Worm (Caenorhabditis elegans): Measurements from ENCODE around the gene ZK892.5.
A peak's percentile ranks its signal among the peaks of the same experiment; 100 is the strongest.

Gene ZK892.5

DNA sequence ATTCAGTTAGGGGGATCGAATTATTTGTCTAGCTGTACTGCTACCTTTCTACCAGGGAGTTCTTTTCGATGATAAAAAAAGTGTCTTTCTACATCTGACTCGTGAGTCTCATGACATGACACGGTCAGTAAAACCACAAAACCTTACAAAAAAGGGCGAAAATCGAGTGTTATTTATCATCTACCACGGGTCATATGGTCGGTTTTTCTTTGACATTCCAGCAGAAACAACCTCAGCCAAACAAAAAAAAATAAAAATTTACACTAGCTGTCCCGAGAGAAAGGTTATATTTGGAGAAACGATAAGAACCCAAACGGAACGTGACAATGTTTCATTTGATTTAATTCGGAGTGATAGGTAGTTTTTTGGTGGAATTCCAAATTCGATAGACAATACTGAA, 11.7 kb downstream of the ZK892.5 start:
- TF ChIP-seq tbx-2 (tag; optimal IDR thresholded peaks at IDR 0.05), result no peak
- TF ChIP-seq pha-4 (tag; optimal IDR thresholded peaks at IDR 0.05), result peak; percentile 43

DNA sequence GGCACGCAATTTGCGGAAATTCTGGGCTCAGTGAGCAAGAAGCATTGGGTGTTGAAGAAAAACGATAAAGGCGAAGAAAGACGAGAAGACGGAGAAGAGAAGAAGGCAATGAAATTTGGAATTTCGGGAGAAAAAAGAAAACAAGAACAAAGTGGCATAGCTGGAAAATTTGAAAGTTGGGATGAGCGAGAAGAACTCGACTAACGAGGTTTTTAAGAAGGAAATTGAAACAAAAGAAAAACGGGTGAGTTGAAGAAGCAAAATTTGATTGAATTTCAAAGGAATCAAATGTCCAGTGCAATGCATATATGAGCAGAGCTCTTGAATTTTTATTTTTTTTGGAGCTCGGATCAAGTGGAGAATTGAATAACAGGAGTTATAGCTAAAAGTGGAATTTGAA, 13.7 kb downstream of the ZK892.5 start:
- TF ChIP-seq lin-15B (tag; optimal IDR thresholded peaks at IDR 0.05), result no peak
- peak; percentile 78 for TF ChIP-seq fkh-10 (GFP tag; optimal IDR thresholded peaks at IDR 0.05)

DNA sequence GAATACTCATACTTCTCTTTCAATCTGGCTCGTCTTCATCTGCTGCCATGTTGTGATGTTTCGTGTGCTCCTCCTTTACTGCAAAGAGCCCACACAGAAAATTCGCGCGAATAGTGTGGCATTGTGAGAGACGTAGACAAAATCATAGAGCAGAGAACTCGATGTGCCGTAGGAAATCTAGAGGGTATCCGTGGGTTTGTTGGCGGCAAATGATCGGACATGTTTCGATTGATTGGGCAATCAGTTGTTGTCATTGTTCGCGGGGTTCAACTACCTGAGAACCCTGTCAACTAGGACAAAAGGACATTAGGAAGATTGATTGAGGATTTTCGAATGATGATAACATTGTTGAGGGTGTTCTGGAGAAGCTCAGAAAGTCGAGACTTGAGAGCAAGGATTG, 17.0 kb downstream of the ZK892.5 start:
- TF ChIP-seq lin-39 (tag; optimal IDR thresholded peaks at IDR 0.05) (no peak), ztf-4 (tag; optimal IDR thresholded peaks at IDR 0.05) (no peak), fkh-2 (tag; optimal IDR thresholded peaks at IDR 0.05) (no peak), nhr-25 (tag; optimal IDR thresholded peaks at IDR 0.05) (no peak), jun-1 (tag; optimal IDR thresholded peaks at IDR 0.05) (no peak), ceh-28 (tag; optimal IDR thresholded peaks at IDR 0.05) (no peak), hmg-11 (tag; optimal IDR thresholded peaks at IDR 0.05) (no peak), elt-1 (tag; optimal IDR thresholded peaks at IDR 0.05) (no peak), tbx-2 (tag; optimal IDR thresholded peaks at IDR 0.05) (no peak), ceh-9 (tag; optimal IDR thresholded peaks at IDR 0.05) (no peak), elt-2 (tag; optimal IDR thresholded peaks at IDR 0.05) (no peak), ceh-82 (tag; optimal IDR thresholded peaks at IDR 0.05) (no peak), nhr-12 (tag; optimal IDR thresholded peaks at IDR 0.05) (no peak), snpc-4 (tag; optimal IDR thresholded peaks at IDR 0.05) (no peak), nhr-28 (tag; optimal IDR thresholded peaks at IDR 0.05) (no peak), aly-2 (tag; optimal IDR thresholded peaks at IDR 0.05) (no peak), pha-4 (tag; optimal IDR thresholded peaks at IDR 0.05) (no peak)

DNA sequence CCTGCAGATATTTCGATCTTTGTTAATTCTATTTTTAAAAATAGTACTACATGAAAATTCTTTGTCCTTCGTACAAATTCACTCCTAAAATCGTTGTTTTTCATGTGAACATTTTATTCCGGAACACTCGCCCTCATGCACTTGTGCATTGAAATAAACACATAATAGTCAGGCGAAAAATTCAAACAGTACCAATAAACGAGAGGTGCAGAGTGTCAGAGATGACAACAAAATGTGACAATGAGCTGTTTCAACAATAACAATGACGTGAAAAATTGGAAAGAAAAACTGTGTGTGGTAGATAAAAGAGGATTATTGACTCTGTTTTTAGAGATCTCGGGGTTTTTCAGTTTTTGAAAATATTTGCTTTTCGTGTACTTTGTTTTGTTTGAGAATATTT, 20.2 kb downstream of the ZK892.5 start, which contains the start of gene F52H3.6:
Gene F52H3.6, minus strand, starts transcription at position 228 of the 400 bp plus-strand sequence.
- TF ChIP-seq elt-2 (tag; optimal IDR thresholded peaks at IDR 0.05) (peak; percentile 32), egl-27 (tag; optimal IDR thresholded peaks at IDR 0.05) (no peak), pha-4 (tag; optimal IDR thresholded peaks at IDR 0.05) (peak; percentile 74)

DNA sequence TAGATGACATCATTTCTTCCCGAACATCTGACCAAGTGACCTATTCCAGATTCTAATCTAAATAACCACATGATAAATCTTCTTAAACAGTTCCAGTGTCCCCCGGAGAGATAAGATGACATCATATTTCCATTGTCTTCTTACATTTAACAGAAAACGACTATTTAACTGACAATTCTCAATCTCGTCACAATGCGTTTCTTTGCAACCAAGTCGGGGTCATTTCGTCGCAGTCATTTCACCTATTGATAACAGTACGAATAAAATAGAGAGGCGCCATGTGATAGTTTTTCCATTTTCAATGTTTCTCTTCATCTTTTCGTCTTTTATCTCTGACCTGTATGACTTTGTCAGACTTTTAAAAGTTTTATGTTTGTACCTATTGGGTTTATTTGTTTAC, 21.0 kb downstream of the ZK892.5 start:
- TF ChIP-seq lsy-12 (tag; optimal IDR thresholded peaks at IDR 0.05) (no peak), elt-3 (tag; optimal IDR thresholded peaks at IDR 0.05) (peak in 2 of 3 experiments; percentile 60 to 63), zag-1 (tag; optimal IDR thresholded peaks at IDR 0.05) (no peak), fos-1 (tag; optimal IDR thresholded peaks at IDR 0.05) (no peak), pqm-1 (tag; optimal IDR thresholded peaks at IDR 0.05) (peak; percentile 64), nhr-43 (tag; optimal IDR thresholded peaks at IDR 0.05; ENCODE audit: poor library complexity, severe bottlenecking) (peak; percentile 83), snpc-4 (tag; optimal IDR thresholded peaks at IDR 0.05) (no peak), nhr-23 (tag; optimal IDR thresholded peaks at IDR 0.05) (peak; percentile 97), nhr-25 (tag; optimal IDR thresholded peaks at IDR 0.05) (peak; percentile 24), lin-15B (tag; optimal IDR thresholded peaks at IDR 0.05) (no peak), fkh-2 (tag; optimal IDR thresholded peaks at IDR 0.05) (no peak), pha-4 (tag; optimal IDR thresholded peaks at IDR 0.05) (peak; percentile 32), nfya-1 (tag; optimal IDR thresholded peaks at IDR 0.05; ENCODE audit: insufficient read depth) (peak; percentile 25), unc-39 (tag; optimal IDR thresholded peaks at IDR 0.05) (no peak), nhr-77 (tag; optimal IDR thresholded peaks at IDR 0.05) (no peak), elt-2 (tag; optimal IDR thresholded peaks at IDR 0.05) (peak; percentile 72), jun-1 (tag; optimal IDR thresholded peaks at IDR 0.05) (peak; percentile 21), nhr-76 (tag; optimal IDR thresholded peaks at IDR 0.05) (no peak), lin-39 (tag; optimal IDR thresholded peaks at IDR 0.05) (no peak), ztf-4 (tag; optimal IDR thresholded peaks at IDR 0.05) (no peak)

DNA sequence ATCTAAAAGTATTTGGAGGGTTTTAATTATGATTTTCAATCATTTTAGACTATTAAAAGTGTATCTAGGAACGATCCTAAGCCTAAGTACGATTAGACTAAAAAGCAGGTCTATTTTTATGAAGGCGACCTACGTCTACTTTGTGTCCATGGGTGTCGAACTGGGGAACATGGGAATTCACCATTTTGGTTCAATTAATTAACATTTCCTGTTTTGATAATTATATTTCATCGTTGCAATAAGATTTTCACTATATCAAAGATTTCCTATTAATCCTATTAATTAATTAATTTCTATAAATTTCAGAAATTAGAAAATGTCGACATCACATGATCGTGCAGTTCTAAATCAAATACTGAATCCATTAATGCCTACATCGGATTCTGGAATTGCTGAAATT, 21.9 kb downstream of the ZK892.5 start, which contains the start of gene ttc-36:
Gene ttc-36, plus strand, starts transcription at position 301 of the 400 bp plus-strand sequence.
- TF ChIP-seq nhr-67 (tag; optimal IDR thresholded peaks at IDR 0.05), result no peak
- TF ChIP-seq ztf-4 (tag; optimal IDR thresholded peaks at IDR 0.05), result no peak

Data from whole organism, L3 larva.